Fruit fly (Drosophila melanogaster): ENCODE results near the gene CG7156.
A peak's percentile ranks its signal among the peaks of the same experiment; 100 is the strongest.

Gene CG7156

DNA sequence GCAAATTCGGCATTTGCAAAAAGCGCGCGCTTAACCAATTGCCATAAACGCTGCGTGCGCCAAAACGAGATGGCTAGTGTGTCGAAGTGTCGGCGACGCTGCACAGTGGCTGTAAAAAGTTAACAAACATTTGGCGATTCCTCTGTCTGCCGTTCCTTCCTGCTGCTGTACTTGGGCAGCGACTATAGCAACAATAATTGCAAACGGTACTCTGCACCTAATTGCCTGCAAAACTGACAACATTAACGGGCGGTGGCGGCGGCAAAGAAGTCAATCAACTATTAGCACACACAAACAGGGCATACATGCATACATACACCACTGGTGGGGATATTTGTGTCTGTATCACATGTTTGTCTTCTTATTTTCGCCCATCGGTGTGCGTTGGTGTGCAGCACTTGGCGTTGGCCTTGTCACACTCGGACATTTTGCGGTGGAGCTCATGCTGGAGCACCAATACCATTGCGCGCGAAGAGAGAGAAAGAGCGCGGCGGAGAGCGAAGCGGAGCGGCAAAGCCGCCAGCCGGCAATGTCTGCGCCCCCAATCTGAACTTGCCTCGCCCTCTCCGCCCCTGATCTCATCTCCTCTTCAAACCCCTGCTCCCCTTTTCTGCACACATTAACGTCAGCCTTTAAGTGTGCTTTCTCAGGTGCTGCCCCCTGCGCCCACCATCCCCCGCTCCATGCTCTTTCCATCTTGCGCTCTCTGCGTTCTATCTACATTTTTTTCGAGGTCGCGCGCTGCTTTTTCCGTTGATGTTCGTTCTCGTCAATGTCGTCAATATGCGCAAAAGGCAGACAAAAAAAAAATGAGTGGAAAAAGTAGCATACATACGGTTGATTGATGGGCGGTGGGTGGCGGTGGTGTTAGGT is 2.4 kb upstream of the CG7156 start (continued):
- TF ChIP-seq Eip78C (GFP tag) = peak; percentile 56
- peak; percentile 21 for TF ChIP-seq cyc (GFP tag; optimal IDR thresholded peaks at IDR 0.05)
- peak; percentile 65; the same call in 2 of the 3 replicates for TF ChIP-seq CG6163 (GFP tag; IDR thresholded peaks at IDR 0.05)
- peak; percentile 79 for TF ChIP-seq Lpt (GFP tag; optimal IDR thresholded peaks at IDR 0.05)
- TF ChIP-seq CG15336 (GFP tag; IDR thresholded peaks at IDR 0.05) = no peak

DNA sequence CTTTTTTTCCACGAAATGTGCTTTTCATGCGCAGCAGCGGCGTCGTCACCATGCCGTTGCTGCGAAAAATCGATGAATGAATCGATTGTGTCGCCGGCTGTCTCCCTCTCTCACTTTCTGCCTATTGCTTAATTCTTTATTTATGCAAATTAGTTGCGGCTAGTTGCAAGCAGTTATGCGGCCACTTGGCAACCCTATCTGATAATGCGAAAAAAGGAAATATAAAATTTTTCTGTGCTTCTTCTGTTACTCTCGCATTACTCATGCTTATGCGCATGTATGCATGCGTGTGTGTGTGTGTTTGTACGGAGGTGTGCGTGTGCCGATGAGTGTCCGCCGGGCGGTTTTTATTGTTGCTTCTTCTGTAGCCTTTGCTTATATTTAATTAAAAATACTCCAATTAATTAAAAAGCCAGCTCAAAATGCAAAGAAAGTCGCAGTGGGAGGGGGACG is 1.8 kb upstream of the CG7156 start:
- TF ChIP-seq net (GFP tag; optimal IDR thresholded peaks at IDR 0.05) (no peak), CG15336 (GFP tag; IDR thresholded peaks at IDR 0.05) (peak; percentile 28; the same call in 1 of the 2 replicates), CG3032 (tag; optimal IDR thresholded peaks at IDR 0.05) (peak; percentile 5), CG16779 (tag; optimal IDR thresholded peaks at IDR 0.05) (no peak), CG10631 (GFP tag; optimal IDR thresholded peaks at IDR 0.05) (peak; percentile 18), Ets96B (tag; optimal IDR thresholded peaks at IDR 0.05) (peak; percentile 10), Eip75B (GFP tag; optimal IDR thresholded peaks at IDR 0.05) (peak; percentile 14), CG6276 (GFP tag; optimal IDR thresholded peaks at IDR 0.05) (peak; percentile 15), svp (GFP tag) (no peak), topi (GFP tag; optimal IDR thresholded peaks at IDR 0.05) (peak; percentile 43), CG11902 (GFP tag; optimal IDR thresholded peaks at IDR 0.05) (peak; percentile 4), CG9139 (GFP tag; optimal IDR thresholded peaks at IDR 0.05) (no peak), acj6 (GFP tag; optimal IDR thresholded peaks at IDR 0.05) (peak; percentile 3), CG11294 (GFP tag; IDR thresholded peaks at IDR 0.05) (no peak), Sox15 (GFP tag; optimal IDR thresholded peaks at IDR 0.05) (peak; percentile 30), Hr4 (GFP tag; optimal IDR thresholded peaks at IDR 0.05) (peak; percentile 30), Ets21C (GFP tag; optimal IDR thresholded peaks at IDR 0.05) (no peak), Hr39 (GFP tag; optimal IDR thresholded peaks at IDR 0.05) (peak; percentile 39), CG32006 (GFP tag; optimal IDR thresholded peaks at IDR 0.05) (no peak), esn (GFP tag; optimal IDR thresholded peaks at IDR 0.05) (peak; percentile 44), spab (GFP tag; optimal IDR thresholded peaks at IDR 0.05) (no peak), ss (GFP tag; optimal IDR thresholded peaks at IDR 0.05) (no peak), Gug (GFP tag; IDR thresholded peaks at IDR 0.05) (0 out of 2 replicates have a peak, but pooled peaks have one; percentile 35), CG3919 (GFP tag; optimal IDR thresholded peaks at IDR 0.05) (peak; percentile 41), Met (GFP tag; optimal IDR thresholded peaks at IDR 0.05) (peak; percentile 53), Smox (GFP tag; optimal IDR thresholded peaks at IDR 0.05) (no peak), Sox102F (GFP tag; optimal IDR thresholded peaks at IDR 0.05) (peak; percentile 29), CG10669 (GFP tag; optimal IDR thresholded peaks at IDR 0.05) (peak; percentile 31), eg (GFP tag; IDR thresholded peaks at IDR 0.05) (peak; percentile 47; the same call in 1 of the 3 replicates), CG31627 (GFP tag; optimal IDR thresholded peaks at IDR 0.05) (peak; percentile 47), CG8632 (GFP tag; optimal IDR thresholded peaks at IDR 0.05) (peak; percentile 32), Eip93F (GFP tag; optimal IDR thresholded peaks at IDR 0.05) (no peak), vri (GFP tag; optimal IDR thresholded peaks at IDR 0.05) (peak; percentile 16), CG34406 (GFP tag; optimal IDR thresholded peaks at IDR 0.05) (peak; percentile 10), fkh (GFP tag; optimal IDR thresholded peaks at IDR 0.05) (no peak), CG6163 (GFP tag; IDR thresholded peaks at IDR 0.05) (peak; percentile 68), OdsH (GFP tag; optimal IDR thresholded peaks at IDR 0.05) (peak; percentile 41), CG8119 (GFP tag; IDR thresholded peaks at IDR 0.05) (no peak; the same call in 1 of the 3 replicates), lz (GFP tag; optimal IDR thresholded peaks at IDR 0.05) (peak; percentile 49), CG6808 (GFP tag; optimal IDR thresholded peaks at IDR 0.05) (no peak), achi (GFP tag; optimal IDR thresholded peaks at IDR 0.05) (peak; percentile 56), CG6792 (GFP tag; optimal IDR thresholded peaks at IDR 0.05) (no peak), Eip78C (GFP tag) (peak; percentile 54), Sox14 (GFP tag; optimal IDR thresholded peaks at IDR 0.05) (no peak), dac (GFP tag; optimal IDR thresholded peaks at IDR 0.05) (peak; percentile 11), fd85E (GFP tag; optimal IDR thresholded peaks at IDR 0.05) (no peak)
